Worm (Caenorhabditis elegans): ENCODE measurements around the gene hrpu-2.
A peak's percentile ranks its signal among the peaks of the same experiment; 100 is the strongest.

Gene hrpu-2

ce11 chrIV:2217260-2217659 lies 39.6 kb downstream of the hrpu-2 start:
- TF ChIP-seq M03D4.4 (tag; optimal IDR thresholded peaks at IDR 0.05) (peak; percentile 12), pha-4 (tag; optimal IDR thresholded peaks at IDR 0.05) (peak; percentile 53), sem-2 (GFP tag; optimal IDR thresholded peaks at IDR 0.05) (no peak), blmp-1 (tag; optimal IDR thresholded peaks at IDR 0.05) (no peak), mls-2 (tag; optimal IDR thresholded peaks at IDR 0.05) (peak; percentile 1)

DNA sequence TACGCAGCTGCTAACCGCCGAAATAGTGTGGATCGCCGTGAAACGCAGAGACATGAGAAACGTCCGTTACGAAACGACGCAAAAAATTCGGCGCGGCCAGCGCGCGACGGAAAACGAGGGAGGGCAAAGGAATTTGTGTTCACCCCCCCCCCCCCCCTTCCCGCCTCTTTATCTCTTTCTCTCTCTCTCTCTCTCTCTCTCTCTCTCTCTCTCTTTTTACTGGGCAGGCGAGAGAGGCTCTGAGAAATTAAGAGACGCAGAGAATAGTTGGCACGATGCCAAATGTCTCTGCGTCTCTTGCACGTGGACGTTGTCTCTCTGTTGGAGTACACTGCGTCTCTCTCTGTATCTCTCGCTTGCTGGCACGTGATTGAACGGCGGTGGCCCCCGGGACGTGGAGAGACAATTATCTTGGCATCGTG lies 41.6 kb downstream of the hrpu-2 start:
- peak; percentile 55 for TF ChIP-seq unc-62 (GFP tag; optimal IDR thresholded peaks at IDR 0.05)
- peak; percentile 70 for TF ChIP-seq ztf-11 (tag; optimal IDR thresholded peaks at IDR 0.05)
- TF ChIP-seq hlh-1 (tag; optimal IDR thresholded peaks at IDR 0.05) = no peak
- TF ChIP-seq zip-8 (tag; optimal IDR thresholded peaks at IDR 0.05) = no peak
- TF ChIP-seq lsy-2 (tag; optimal IDR thresholded peaks at IDR 0.05) = peak; percentile 77
- TF ChIP-seq nhr-2 (tag; optimal IDR thresholded peaks at IDR 0.05) = peak; percentile 80
- TF ChIP-seq ceh-43 (GFP tag; optimal IDR thresholded peaks at IDR 0.05) = peak; percentile 33
- TF ChIP-seq sem-2 (GFP tag; optimal IDR thresholded peaks at IDR 0.05) = no peak
- TF ChIP-seq nhr-12 (tag; optimal IDR thresholded peaks at IDR 0.05) = no peak
- TF ChIP-seq unc-120 (tag; optimal IDR thresholded peaks at IDR 0.05; ENCODE audit: poor library complexity, severe bottlenecking) = peak; percentile 86
- TF ChIP-seq bed-3 (GFP tag; optimal IDR thresholded peaks at IDR 0.05) = no peak
- TF ChIP-seq elt-3 (tag; optimal IDR thresholded peaks at IDR 0.05) = peak; percentile 78
- TF ChIP-seq flh-1 (GFP tag; optimal IDR thresholded peaks at IDR 0.05) = peak; percentile 16
- peak; percentile 82 for TF ChIP-seq ces-1 (GFP tag; optimal IDR thresholded peaks at IDR 0.05)
- peak; percentile 38 for TF ChIP-seq lin-13 (tag; optimal IDR thresholded peaks at IDR 0.05)
- peak; percentile 64 for TF ChIP-seq tbx-8 (GFP tag; optimal IDR thresholded peaks at IDR 0.05)
- no peak for TF ChIP-seq nhr-76 (tag; optimal IDR thresholded peaks at IDR 0.05)
- peak; percentile 81 for TF ChIP-seq nhr-237 (tag; optimal IDR thresholded peaks at IDR 0.05)
- no peak for TF ChIP-seq mab-5 (tag; optimal IDR thresholded peaks at IDR 0.05)
- peak; percentile 74 for TF ChIP-seq ham-2 (GFP tag; optimal IDR thresholded peaks at IDR 0.05)
- TF ChIP-seq mls-2 (tag; optimal IDR thresholded peaks at IDR 0.05) = peak; percentile 67
- no peak for TF ChIP-seq nhr-28 (tag; optimal IDR thresholded peaks at IDR 0.05)
- peak; percentile 67 for TF ChIP-seq drap-1 (GFP tag; optimal IDR thresholded peaks at IDR 0.05)
- no peak for TF ChIP-seq elt-1 (tag; optimal IDR thresholded peaks at IDR 0.05; ENCODE audit: borderline replicate concordance, insufficient read depth)
- TF ChIP-seq blmp-1 (tag; optimal IDR thresholded peaks at IDR 0.05) = no peak
- peak; percentile 29 for TF ChIP-seq lin-32 (GFP tag; optimal IDR thresholded peaks at IDR 0.05)
- no peak for TF ChIP-seq ceh-83 (GFP tag; optimal IDR thresholded peaks at IDR 0.05)
- no peak for TF ChIP-seq unc-39 (tag; optimal IDR thresholded peaks at IDR 0.05)
- TF ChIP-seq snpc-4 (tag; optimal IDR thresholded peaks at IDR 0.05) = no peak
- peak; percentile 50 for TF ChIP-seq cnd-1 (tag; optimal IDR thresholded peaks at IDR 0.05)
- TF ChIP-seq ceh-39 (tag; optimal IDR thresholded peaks at IDR 0.05) = no peak
- TF ChIP-seq mep-1 (tag; optimal IDR thresholded peaks at IDR 0.05) = peak; percentile 1
- TF ChIP-seq M03D4.4 (tag; optimal IDR thresholded peaks at IDR 0.05) = peak; percentile 77
- peak; percentile 81 for TF ChIP-seq pha-4 (tag; optimal IDR thresholded peaks at IDR 0.05)
- TF ChIP-seq sptf-1 (tag; optimal IDR thresholded peaks at IDR 0.05) = peak; percentile 83

- TF ChIP-seq unc-120 (tag; optimal IDR thresholded peaks at IDR 0.05; ENCODE audit: poor library complexity, severe bottlenecking) = no peak
- TF ChIP-seq ceh-43 (GFP tag; optimal IDR thresholded peaks at IDR 0.05) = no peak
- no peak for TF ChIP-seq hlh-1 (tag; optimal IDR thresholded peaks at IDR 0.05)
- TF ChIP-seq tbx-8 (GFP tag; optimal IDR thresholded peaks at IDR 0.05) = no peak
- no peak for TF ChIP-seq blmp-1 (tag; optimal IDR thresholded peaks at IDR 0.05)
- TF ChIP-seq ces-1 (GFP tag; optimal IDR thresholded peaks at IDR 0.05) = no peak
- TF ChIP-seq lin-13 (tag; optimal IDR thresholded peaks at IDR 0.05) = no peak
- TF ChIP-seq elt-3 (tag; optimal IDR thresholded peaks at IDR 0.05) = no peak
- TF ChIP-seq nhr-28 (tag; optimal IDR thresholded peaks at IDR 0.05) = no peak
- TF ChIP-seq zip-8 (tag; optimal IDR thresholded peaks at IDR 0.05) = no peak
- TF ChIP-seq bed-3 (GFP tag; optimal IDR thresholded peaks at IDR 0.05) = no peak
- no peak for TF ChIP-seq M03D4.4 (tag; optimal IDR thresholded peaks at IDR 0.05)
- no peak for TF ChIP-seq snpc-4 (tag; optimal IDR thresholded peaks at IDR 0.05)
- no peak for TF ChIP-seq lsy-2 (tag; optimal IDR thresholded peaks at IDR 0.05)
- TF ChIP-seq sem-2 (GFP tag; optimal IDR thresholded peaks at IDR 0.05) = no peak
- no peak for TF ChIP-seq drap-1 (GFP tag; optimal IDR thresholded peaks at IDR 0.05)
- no peak for TF ChIP-seq mab-5 (tag; optimal IDR thresholded peaks at IDR 0.05)
- no peak for TF ChIP-seq nhr-12 (tag; optimal IDR thresholded peaks at IDR 0.05)
Observed at ce11 chrIV:2220147-2220546, 42.5 kb downstream of the hrpu-2 start.
